Fruit fly (Drosophila melanogaster) whole organism, embryonic: ENCODE measurements around the gene CG14339.

ENCODE experiments used
- B-H2 ChIP-seq: fragments of 200-800 bp; sonication (Bioruptor generic); optimal IDR thresholded peaks from 2 replicates; lab custom pipeline; 2018; ENCODE audit warnings: missing biosample characterization, mild to moderate bottlenecking, missing genetic modification characterization
- BtbVII ChIP-seq: fragments of 200-800 bp; sonication (Bioruptor generic); optimal IDR thresholded peaks from 3 replicates; lab custom pipeline; 2017; ENCODE audit warnings: missing biosample characterization, mild to moderate bottlenecking, missing genetic modification characterization
- CG10267 ChIP-seq: fragments of 200-800 bp; sonication (Bioruptor generic); optimal IDR thresholded peaks from 2 replicates; lab custom pipeline; 2018; ENCODE audit warnings: missing biosample characterization, mild to moderate bottlenecking, missing genetic modification characterization, moderate library complexity
- CG11398 ChIP-seq: fragments of 200-800 bp; sonication (Bioruptor generic); optimal IDR thresholded peaks from 2 replicates; lab custom pipeline; 2016; ENCODE audit warnings: missing biosample characterization, missing genetic modification characterization
- CG13123 ChIP-seq: fragments of 200-800 bp; sonication (Bioruptor generic); optimal IDR thresholded peaks from 2 replicates; lab custom pipeline; 2016; ENCODE audit warnings: missing biosample characterization, missing genetic modification characterization
- CG14050 ChIP-seq: fragments of 200-800 bp; sonication (Bioruptor generic); IDR thresholded peaks from 3 replicates; pipeline ENCODE4 v1.3.6; 2022; ENCODE audit warnings: missing biosample characterization, missing genetic modification characterization
- CG1603 ChIP-seq: fragments of 200-800 bp; sonication (Bioruptor generic); optimal IDR thresholded peaks from 2 replicates; lab custom pipeline; 2019; ENCODE audit warnings: missing biosample characterization, mild to moderate bottlenecking, missing genetic modification characterization, moderate library complexity
- CG17385 ChIP-seq: fragments of 200-800 bp; sonication (Bioruptor generic); optimal IDR thresholded peaks from 3 replicates; lab custom pipeline; 2018; ENCODE audit warnings: missing biosample characterization, mild to moderate bottlenecking, missing genetic modification characterization
- CG18476 ChIP-seq: fragments of 200-800 bp; sonication (Bioruptor generic); optimal IDR thresholded peaks from 2 replicates; lab custom pipeline; 2016; ENCODE audit warnings: missing biosample characterization, mild to moderate bottlenecking, missing genetic modification characterization
- CG2199 ChIP-seq: fragments of 200-800 bp; sonication (Bioruptor generic); IDR thresholded peaks from 3 replicates; pipeline ENCODE4 v1.3.6; 2022; ENCODE audit warnings: missing biosample characterization, missing genetic modification characterization
- CG31365 ChIP-seq: fragments of 200-800 bp; sonication (Bioruptor generic); optimal IDR thresholded peaks from 2 replicates; lab custom pipeline; 2018; ENCODE audit warnings: missing biosample characterization, mild to moderate bottlenecking, missing genetic modification characterization
- CG34422 ChIP-seq: fragments of 200-800 bp; sonication (Bioruptor generic); IDR thresholded peaks from 3 replicates; pipeline ENCODE4 v1.3.6; 2022; ENCODE audit warnings: missing biosample characterization, missing genetic modification characterization
- CG4328 ChIP-seq: fragments of 200-800 bp; sonication (Bioruptor generic); optimal IDR thresholded peaks from 3 replicates; lab custom pipeline; 2017; ENCODE audit warnings: missing biosample characterization, missing genetic modification reagents, missing genetic modification characterization
- CG4617 ChIP-seq: fragments of 200-800 bp; sonication (Bioruptor generic); optimal IDR thresholded peaks from 3 replicates; lab custom pipeline; 2016; ENCODE audit warnings: missing biosample characterization, missing genetic modification characterization, borderline replicate concordance
- Dll ChIP-seq: fragments of 200-800 bp; sonication (Bioruptor generic); IDR thresholded peaks from 4 replicates; pipeline ENCODE4 v1.3.6; 2022; ENCODE audit warnings: missing biosample characterization, missing genetic modification characterization; ENCODE audit not compliant: partially characterized antibody
- E2f2 ChIP-seq: fragments of 200-800 bp; sonication (Bioruptor generic); IDR thresholded peaks from 2 replicates; pipeline ENCODE4 v1.3.6; 2022; ENCODE audit warnings: missing biosample characterization, missing genetic modification characterization
- Eip74EF ChIP-seq, 2 experiments: fragments of 200-800 bp in 1 of 2; fragments of >200 bp in 1 of 2; sonication (Bioruptor generic) in 1 of 2; optimal IDR thresholded peaks; 2 replicates each; lab custom pipeline; 2017 to 2019; ENCODE audit warnings: missing biosample characterization in 2 of 2, missing genetic modification characterization in 2 of 2, mild to moderate bottlenecking in 1 of 2, moderate library complexity in 1 of 2
- Fer2 ChIP-seq: fragments of 200-800 bp; sonication (Bioruptor generic); optimal IDR thresholded peaks from 2 replicates; lab custom pipeline; 2018; ENCODE audit warnings: missing biosample characterization, mild to moderate bottlenecking, missing genetic modification characterization, moderate library complexity
- GATAe ChIP-seq: fragments of 200-800 bp; sonication (Bioruptor generic); conservative IDR thresholded peaks from 2 replicates; pipeline ENCODE4 v1.3.6; 2022; ENCODE audit warnings: missing biosample characterization, missing genetic modification characterization
- H15 ChIP-seq: fragments of 200-800 bp; sonication (Bioruptor generic); IDR thresholded peaks from 3 replicates; pipeline ENCODE4 v1.3.6; 2022; ENCODE audit warnings: missing biosample characterization, missing genetic modification characterization
- Kr ChIP-seq: fragments of 200-800 bp; sonication (Bioruptor generic); optimal IDR thresholded peaks from 2 replicates; lab custom pipeline; 2017; ENCODE audit warnings: missing biosample characterization, mild to moderate bottlenecking, missing genetic modification characterization
- MBD-R2 ChIP-seq: fragments of 200-800 bp; sonication (Bioruptor generic); IDR thresholded peaks from 2 replicates; pipeline ENCODE4 v1.3.6; 2022; ENCODE audit warnings: missing biosample characterization, missing genetic modification characterization
- MTF-1 ChIP-seq: fragments of 200-800 bp; sonication (Bioruptor generic); optimal IDR thresholded peaks from 2 replicates; lab custom pipeline; 2018; ENCODE audit warnings: missing biosample characterization, mild to moderate bottlenecking, missing genetic modification characterization, borderline replicate concordance
- Med ChIP-seq: fragments of 200-800 bp; sonication (Bioruptor generic); peaks from one replicate; lab custom pipeline; 2016; ENCODE audit warnings: missing biosample characterization, missing genetic modification characterization, mild to moderate bottlenecking, inconsistent platforms, moderate library complexity
- Optix ChIP-seq: fragments of 200-800 bp; sonication (Bioruptor generic); IDR thresholded peaks from 3 replicates; pipeline ENCODE4 v1.3.6; 2022; ENCODE audit warnings: missing biosample characterization, missing genetic modification characterization
- Sin3A ChIP-seq: fragments of >200 bp; optimal IDR thresholded peaks from 2 replicates; lab custom pipeline; 2018
- Six4 ChIP-seq: fragments of 200-800 bp; sonication (Bioruptor generic); optimal IDR thresholded peaks from 2 replicates; lab custom pipeline; 2016; ENCODE audit warnings: missing biosample characterization, missing genetic modification characterization
- Taf1 ChIP-seq: fragments of 200-800 bp; sonication (Bioruptor generic); IDR thresholded peaks from 2 replicates; pipeline ENCODE4 v1.3.6; 2022; ENCODE audit warnings: missing biosample characterization, missing genetic modification characterization
- Tbp ChIP-seq: fragments of >200 bp; optimal IDR thresholded peaks from 2 replicates; lab custom pipeline; 2018; ENCODE audit warnings: missing biosample characterization, missing genetic modification characterization
- bigmax ChIP-seq: fragments of 200-800 bp; sonication (Bioruptor generic); optimal IDR thresholded peaks from 2 replicates; lab custom pipeline; 2018; ENCODE audit warnings: missing biosample characterization, mild to moderate bottlenecking, missing genetic modification characterization
- btn ChIP-seq: fragments of 200-800 bp; sonication (Bioruptor generic); optimal IDR thresholded peaks from 2 replicates; lab custom pipeline; 2016; ENCODE audit warnings: missing biosample characterization, missing genetic modification characterization
- chinmo ChIP-seq: fragments of 200-800 bp; sonication (Bioruptor generic); IDR thresholded peaks from 4 replicates; pipeline ENCODE4 v1.3.6; 2022; ENCODE audit warnings: missing biosample characterization, missing genetic modification characterization; ENCODE audit not compliant: partially characterized antibody
- danr ChIP-seq: fragments of 200-800 bp; sonication (Bioruptor generic); IDR thresholded peaks from 2 replicates; pipeline ENCODE4 v1.3.6; 2022; ENCODE audit warnings: missing biosample characterization, missing genetic modification characterization
- ewg ChIP-seq: fragments of 200-800 bp; sonication (Bioruptor generic); optimal IDR thresholded peaks from 3 replicates; lab custom pipeline; 2017; ENCODE audit warnings: mild to moderate bottlenecking, missing biosample characterization, missing genetic modification reagents, missing genetic modification characterization
- fd96Cb ChIP-seq: fragments of 200-800 bp; sonication (Bioruptor generic); optimal IDR thresholded peaks from 2 replicates; lab custom pipeline; 2018; ENCODE audit warnings: missing biosample characterization, mild to moderate bottlenecking, missing genetic modification characterization, moderate library complexity
- gt ChIP-seq: fragments of 200-800 bp; sonication (Bioruptor generic); IDR thresholded peaks from 2 replicates; pipeline ENCODE4 v1.3.6; 2022; ENCODE audit warnings: missing biosample characterization, missing genetic modification characterization
- her ChIP-seq: fragments of 200-800 bp; sonication (Bioruptor generic); optimal IDR thresholded peaks from 2 replicates; lab custom pipeline; 2016; ENCODE audit warnings: missing biosample characterization, missing genetic modification characterization
- ken ChIP-seq: fragments of 200-800 bp; sonication (Bioruptor generic); IDR thresholded peaks from 3 replicates; pipeline ENCODE4 v1.3.6; 2022; ENCODE audit warnings: missing biosample characterization, missing genetic modification characterization
- klu ChIP-seq: fragments of 200-800 bp; sonication (Bioruptor generic); IDR thresholded peaks from 2 replicates; pipeline ENCODE4 v1.3.6; 2022; ENCODE audit warnings: missing biosample characterization, missing genetic modification characterization
- lab ChIP-seq: fragments of 200-800 bp; sonication (Bioruptor generic); optimal IDR thresholded peaks from 3 replicates; lab custom pipeline; 2017; ENCODE audit warnings: missing biosample characterization, missing genetic modification characterization, mild to moderate bottlenecking, moderate library complexity, missing genetic modification reagents
- lola ChIP-seq, 3 experiments: fragments of >200 bp in 2 of 3; fragments of 200-800 bp in 1 of 3; sonication (Bioruptor generic) in 1 of 3; optimal IDR thresholded peaks; 2 replicates each; lab custom pipeline; 2017 to 2019; ENCODE audit warnings: missing biosample characterization in 3 of 3, missing genetic modification characterization in 3 of 3, mild to moderate bottlenecking in 1 of 3, moderate library complexity in 1 of 3
- pfk ChIP-seq: fragments of 200-800 bp; sonication (Bioruptor generic); optimal IDR thresholded peaks from 2 replicates; lab custom pipeline; 2018; ENCODE audit warnings: missing biosample characterization, mild to moderate bottlenecking, missing genetic modification characterization, moderate library complexity
- pum ChIP-seq: fragments of 200-800 bp; sonication (Bioruptor generic); optimal IDR thresholded peaks from 2 replicates; lab custom pipeline; 2016; ENCODE audit warnings: missing biosample characterization, missing genetic modification characterization
- salm ChIP-seq: fragments of 200-800 bp; sonication (Bioruptor generic); optimal IDR thresholded peaks from 2 replicates; lab custom pipeline; 2018; ENCODE audit warnings: missing biosample characterization, mild to moderate bottlenecking, missing genetic modification characterization
- schlank ChIP-seq: fragments of 200-800 bp; sonication (Bioruptor generic); optimal IDR thresholded peaks from 2 replicates; lab custom pipeline; 2018; ENCODE audit warnings: missing biosample characterization, mild to moderate bottlenecking, missing genetic modification characterization
- sd ChIP-seq: fragments of 200-800 bp; sonication (Bioruptor generic); optimal IDR thresholded peaks from 3 replicates; lab custom pipeline; 2018; ENCODE audit warnings: missing biosample characterization, mild to moderate bottlenecking, missing genetic modification characterization, moderate library complexity
- stwl ChIP-seq: fragments of 200-800 bp; sonication (Bioruptor generic); optimal IDR thresholded peaks from 3 replicates; lab custom pipeline; 2018; ENCODE audit warnings: missing biosample characterization, mild to moderate bottlenecking, missing genetic modification characterization, moderate library complexity
- toy ChIP-seq: fragments of 200-800 bp; sonication (Bioruptor generic); IDR thresholded peaks from 2 replicates; pipeline ENCODE4 v1.3.6; 2022; ENCODE audit warnings: missing biosample characterization, missing genetic modification characterization
- zen ChIP-seq: fragments of 200-800 bp; sonication (Bioruptor generic); optimal IDR thresholded peaks from 3 replicates; lab custom pipeline; 2018; ENCODE audit warnings: missing biosample characterization, mild to moderate bottlenecking, missing genetic modification characterization, moderate library complexity

Gene CG14339

DNA sequence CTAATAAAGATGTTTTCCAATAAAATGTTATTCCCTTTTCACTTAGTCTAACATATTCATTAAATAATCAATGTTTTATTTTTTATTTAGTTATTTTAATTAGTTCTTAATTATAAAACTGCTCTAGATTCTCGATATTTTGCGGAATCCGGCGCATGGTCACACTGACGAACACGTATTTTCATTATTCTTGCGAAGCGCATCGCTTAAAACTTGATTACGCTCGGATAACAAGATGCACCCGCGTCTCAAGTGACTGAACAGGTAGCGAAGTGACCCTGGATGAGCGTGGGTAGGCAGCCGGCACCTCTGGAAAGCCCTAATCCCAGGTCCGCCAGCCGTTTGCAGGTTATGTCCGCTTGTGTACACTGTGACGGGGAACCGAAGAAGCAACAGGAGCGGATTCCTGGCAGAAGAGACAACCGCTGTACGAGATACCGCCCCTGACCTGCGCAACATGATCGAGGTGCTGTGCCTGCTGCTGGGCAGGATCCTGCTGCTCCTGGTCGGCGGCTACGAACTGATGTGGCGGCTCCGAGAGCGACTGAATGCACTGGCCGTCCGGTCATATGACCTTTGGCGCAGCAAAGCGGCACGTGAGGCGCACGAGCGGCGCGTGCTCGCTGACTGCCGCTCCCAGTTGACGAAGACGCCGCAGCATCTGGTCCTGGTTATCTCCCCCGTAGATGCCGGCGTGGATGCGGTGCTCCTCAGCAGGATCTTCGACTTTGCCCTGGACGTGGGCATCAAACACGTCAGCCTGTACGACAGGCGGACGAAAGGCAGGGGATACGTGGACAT lies 50.4 kb downstream of the CG14339 start, which contains the start of gene Tango14 (continued):
- TF ChIP-seq Tbp (no peak), toy (GFP tag; lab: Robert Waterston, UW) (no peak), danr (no peak), E2f2 (GFP tag; lab: Robert Waterston, UW) (0 out of 2 replicates have a peak, but pooled peaks have one; percentile 15), fd96Cb (tag; lab: Kevin White, UChicago) (no peak), pum (GFP tag; lab: Kevin White, UChicago) (no peak), Optix (GFP tag; lab: Robert Waterston, UW) (no peak), Fer2 (tag; lab: Kevin White, UChicago) (no peak), CG31365 (no peak), btn (GFP tag; lab: Kevin White, UChicago) (no peak), CG14050 (GFP tag; lab: Robert Waterston, UW) (no peak), CG1603 (no peak), MTF-1 (GFP tag; lab: Kevin White, UChicago) (no peak), CG4328 (no peak), Six4 (GFP tag; lab: Kevin White, UChicago) (no peak), klu (GFP tag; lab: Robert Waterston, UW) (no peak), chinmo (GFP tag; lab: Robert Waterston, UW) (0 out of 4 replicates have a peak, but pooled peaks have one; percentile 34), Dll (GFP tag; lab: Robert Waterston, UW) (0 out of 4 replicates have a peak, but pooled peaks have one; percentile 20), CG34422 (peak; percentile 78; the same call in 2 of the 3 replicates), stwl (tag; lab: Kevin White, UChicago) (no peak), ken (no peak), schlank (tag; lab: Kevin White, UChicago) (no peak), CG17385 (GFP tag; lab: Kevin White, UChicago) (no peak), CG10267 (tag; lab: Kevin White, UChicago) (no peak), bigmax (GFP tag; lab: Kevin White, UChicago) (peak; percentile 95), Sin3A (lab: Kevin White, UChicago) (no peak), CG18476 (GFP tag; lab: Kevin White, UChicago) (no peak), Taf1 (no peak), CG13123 (GFP tag; lab: Kevin White, UChicago) (no peak), gt (no peak), H15 (GFP tag; lab: Robert Waterston, UW) (no peak), ewg (no peak), BtbVII (GFP tag; lab: Kevin White, UChicago) (no peak), CG2199 (GFP tag; lab: Robert Waterston, UW) (no peak), B-H2 (GFP tag; lab: Kevin White, UChicago) (no peak), sd (tag; lab: Kevin White, UChicago) (peak; percentile 96), Kr (GFP tag; lab: Kevin White, UChicago) (no peak), her (GFP tag; lab: Kevin White, UChicago) (no peak), MBD-R2 (GFP tag; lab: Robert Waterston, UW) (peak; percentile 55), lola (GFP tag; optimal IDR thresholded peaks at IDR 0.05; lab: Kevin White, UChicago) (peak in 1 of 3 experiments; percentile 14), Eip74EF (GFP tag; optimal IDR thresholded peaks at IDR 0.05; lab: Kevin White, UChicago) (no peak), zen (no peak), pfk (no peak), CG4617 (GFP tag; lab: Kevin White, UChicago) (peak; percentile 34), salm (no peak), GATAe (GFP tag; lab: Robert Waterston, UW) (no peak), CG11398 (GFP tag; lab: Kevin White, UChicago) (no peak), Med (peak; percentile 68), lab (no peak)
